Worm (Caenorhabditis elegans): ENCODE results near the gene E01G6.1.

- no peak for TF ChIP-seq snpc-4 (tag; optimal IDR thresholded peaks at IDR 0.05)
- no peak for TF ChIP-seq ama-1 (optimal IDR thresholded peaks at IDR 0.05)
- TF ChIP-seq jun-1 (tag; optimal IDR thresholded peaks at IDR 0.05) = no peak
- TF ChIP-seq aly-2 (tag; optimal IDR thresholded peaks at IDR 0.05) = no peak
- no peak for TF ChIP-seq pqm-1 (tag; optimal IDR thresholded peaks at IDR 0.05)
Measured at ce11 chrX:12290539-12290938, 29.9 kb downstream of the E01G6.1 start, which contains the start of gene C04B4.4.
